Fruit fly (Drosophila melanogaster): Measurements from ENCODE around the gene CG13244.
A peak's percentile ranks its signal among the peaks of the same experiment; 100 is the strongest.

Gene CG13244

dm6 chr2L:15912901-15913673, 3.6 kb upstream of the CG13244 start (continued):
- no peak for TF ChIP-seq Ravus (GFP tag; IDR thresholded peaks at IDR 0.05)
- peak in 1 of 2 experiments; percentile 83 for TF ChIP-seq bsh (GFP tag; optimal IDR thresholded peaks at IDR 0.05)
- TF ChIP-seq Taf1 (GFP tag; IDR thresholded peaks at IDR 0.05): no peak
- no peak for TF ChIP-seq Blimp-1 (GFP tag; optimal IDR thresholded peaks at IDR 0.05)
- no peak for TF ChIP-seq CG3065 (GFP tag; optimal IDR thresholded peaks at IDR 0.05)
- peak; percentile 45; the same call in 1 of the 2 replicates for TF ChIP-seq CG6272 (GFP tag; IDR thresholded peaks at IDR 0.05)
- TF ChIP-seq peb (GFP tag; IDR thresholded peaks at IDR 0.05): no peak
- TF ChIP-seq Tbp (GFP tag; optimal IDR thresholded peaks at IDR 0.05): no peak
- no peak for TF ChIP-seq CG15011 (GFP tag; optimal IDR thresholded peaks at IDR 0.05)
- no peak for TF ChIP-seq dimm (GFP tag; IDR thresholded peaks at IDR 0.05)
- peak; percentile 75 for TF ChIP-seq twi (tag; optimal IDR thresholded peaks at IDR 0.05)
- no peak for TF ChIP-seq Aef1 (GFP tag; IDR thresholded peaks at IDR 0.05)
- peak; percentile 5; the same call in 1 of the 2 replicates for TF ChIP-seq Nf-YA (GFP tag; IDR thresholded peaks at IDR 0.05)
- peak; percentile 34 for TF ChIP-seq CG33557 (GFP tag; optimal IDR thresholded peaks at IDR 0.05)
- TF ChIP-seq grn (GFP tag; optimal IDR thresholded peaks at IDR 0.05): no peak
- TF ChIP-seq Dbx (GFP tag; IDR thresholded peaks at IDR 0.05): peak; percentile 50; the same call in 2 of the 3 replicates
- TF ChIP-seq corto (GFP tag; optimal IDR thresholded peaks at IDR 0.05): no peak
- peak; percentile 61 for TF ChIP-seq lmd (GFP tag; IDR thresholded peaks at IDR 0.05)
- TF ChIP-seq vvl (GFP tag; IDR thresholded peaks at IDR 0.05): peak; percentile 87

- TF ChIP-seq Spps (tag; optimal IDR thresholded peaks at IDR 0.05): no peak
- TF ChIP-seq abd-A (tag; optimal IDR thresholded peaks at IDR 0.05): peak; percentile 86
- TF ChIP-seq CG10321 (GFP tag; IDR thresholded peaks at IDR 0.05): no peak
- no peak for TF ChIP-seq E2f1 (GFP tag; IDR thresholded peaks at IDR 0.05)
- no peak for TF ChIP-seq CG2678 (tag; optimal IDR thresholded peaks at IDR 0.05)
- no peak for TF ChIP-seq emc (GFP tag; optimal IDR thresholded peaks at IDR 0.05)
- no peak for TF ChIP-seq mld (GFP tag; IDR thresholded peaks at IDR 0.05; ENCODE audit: partially characterized antibody)
- TF ChIP-seq CG12219 (GFP tag; optimal IDR thresholded peaks at IDR 0.05): no peak
- TF ChIP-seq corto (GFP tag; optimal IDR thresholded peaks at IDR 0.05): no peak
- TF ChIP-seq sens (GFP tag): peak; percentile 75
- no peak for TF ChIP-seq CG18011 (GFP tag; optimal IDR thresholded peaks at IDR 0.05)
- no peak for TF ChIP-seq crc (GFP tag; optimal IDR thresholded peaks at IDR 0.05)
- TF ChIP-seq CG10366 (GFP tag; IDR thresholded peaks at IDR 0.05): 0 out of 2 replicates have a peak, but pooled peaks have one; percentile 37
- TF ChIP-seq CG31224 (GFP tag; IDR thresholded peaks at IDR 0.05): peak; percentile 95
- no peak for TF ChIP-seq sisA (GFP tag; IDR thresholded peaks at IDR 0.05)
- peak; percentile 55 for TF ChIP-seq sd (tag; optimal IDR thresholded peaks at IDR 0.05)
- no peak for TF ChIP-seq wdn (GFP tag; IDR thresholded peaks at IDR 0.05)
- no peak for TF ChIP-seq Ets97D (GFP tag; optimal IDR thresholded peaks at IDR 0.05)
- TF ChIP-seq Dll (GFP tag; IDR thresholded peaks at IDR 0.05; ENCODE audit: partially characterized antibody): 0 out of 4 replicates have a peak, but pooled peaks have one; percentile 44
- peak; percentile 83 for TF ChIP-seq Deaf1 (tag; optimal IDR thresholded peaks at IDR 0.05)
- TF ChIP-seq chm (GFP tag; IDR thresholded peaks at IDR 0.05): 0 out of 2 replicates have a peak, but pooled peaks have one; percentile 50
- TF ChIP-seq CG17359 (tag; optimal IDR thresholded peaks at IDR 0.05): no peak
- no peak for TF ChIP-seq Atf-2 (GFP tag; optimal IDR thresholded peaks at IDR 0.05)
- TF ChIP-seq CG12744 (GFP tag; optimal IDR thresholded peaks at IDR 0.05): no peak
- TF ChIP-seq cas (GFP tag; IDR thresholded peaks at IDR 0.05): no peak
- TF ChIP-seq Blimp-1 (GFP tag; optimal IDR thresholded peaks at IDR 0.05): peak; percentile 44
- TF ChIP-seq CG11456 (GFP tag; IDR thresholded peaks at IDR 0.05): no peak
- peak; percentile 47 for TF ChIP-seq CG10543 (GFP tag; optimal IDR thresholded peaks at IDR 0.05)
- no peak for TF ChIP-seq Hr39 (optimal IDR thresholded peaks at IDR 0.05)
- TF ChIP-seq shn (GFP tag; optimal IDR thresholded peaks at IDR 0.05): no peak
- no peak for TF ChIP-seq dysf (GFP tag; IDR thresholded peaks at IDR 0.05)
- TF ChIP-seq CG12104 (GFP tag; optimal IDR thresholded peaks at IDR 0.05): no peak
- TF ChIP-seq Adf1 (GFP tag; IDR thresholded peaks at IDR 0.05): no peak
- 0 out of 2 replicates have a peak, but pooled peaks have one; percentile 4 for TF ChIP-seq CG32532 (GFP tag; IDR thresholded peaks at IDR 0.05)
These were observed 3.0 kb upstream of the CG13244 start for dm6 chr2L:15913674-15914037.
